Worm (Caenorhabditis elegans) whole organism, midembryonic: ENCODE measurements around the gene C07G3.10.

Source experiments
- T22C8.4 ChIP-seq: fragments of 200-800 bp; sonication (Bioruptor generic); IDR thresholded peaks from 2 replicates; pipeline ENCODE4 v1.3.6; 2022; ENCODE audit warnings: missing genetic modification characterization, missing compliant biosample characterization
- cog-1 ChIP-seq: sonication (generic microtip); optimal IDR thresholded peaks from 2 replicates; lab custom pipeline; 2016; ENCODE audit warnings: missing genetic modification characterization, missing compliant biosample characterization
- flt-1 ChIP-seq: fragments of 200-800 bp; sonication (Bioruptor generic); IDR thresholded peaks from 2 replicates; pipeline ENCODE4 v1.3.6; 2022; ENCODE audit warnings: missing genetic modification characterization, missing compliant biosample characterization
- klf-2 ChIP-seq: fragments of 200-800 bp; sonication (Bioruptor generic); conservative IDR thresholded peaks from 2 replicates; pipeline ENCODE4 v1.3.6; 2022; ENCODE audit warnings: missing genetic modification reagents, missing genetic modification characterization, missing compliant biosample characterization
- med-1 ChIP-seq: sonication (generic microtip); optimal IDR thresholded peaks from 2 replicates; lab custom pipeline; 2017; ENCODE audit warnings: missing genetic modification characterization, mild to moderate bottlenecking, missing compliant biosample characterization, antibody characterized with exemption, missing genetic modification reagents; ENCODE audit not compliant: insufficient read depth
- ref-1 ChIP-seq: fragments of 200-800 bp; sonication (Bioruptor generic); conservative IDR thresholded peaks from 2 replicates; pipeline ENCODE4 v1.3.6; 2022; ENCODE audit warnings: missing genetic modification reagents, missing genetic modification characterization, missing compliant biosample characterization
- tab-1 ChIP-seq: fragments of 200-800 bp; sonication (Bioruptor generic); IDR thresholded peaks from 2 replicates; pipeline ENCODE4 v1.3.6; 2022; ENCODE audit warnings: missing genetic modification characterization, missing compliant biosample characterization
- ztf-23 ChIP-seq: fragments of 200-800 bp; sonication (Bioruptor generic); IDR thresholded peaks from 2 replicates; pipeline ENCODE4 v1.3.6; 2022; ENCODE audit warnings: missing genetic modification reagents, missing genetic modification characterization, missing compliant biosample characterization
- ztf-29 ChIP-seq: fragments of 200-800 bp; sonication (Bioruptor generic); IDR thresholded peaks from 2 replicates; pipeline ENCODE4 v1.3.6; 2022; ENCODE audit warnings: missing genetic modification reagents, missing genetic modification characterization, missing compliant biosample characterization

C07G3.10 gene

ce11 chrV:3530403-3530802 lies 28.3 kb downstream of the C07G3.10 start, which contains the start of gene srbc-66:
Gene srbc-66 (plus strand): TSS chrV:3530703.
- no peak for TF ChIP-seq T22C8.4 (GFP tag; lab: Robert Waterston, UW)
- no peak for TF ChIP-seq cog-1
- TF ChIP-seq flt-1 (GFP tag; lab: Robert Waterston, UW) = no peak
- TF ChIP-seq ref-1 = no peak
- no peak for TF ChIP-seq klf-2 (GFP tag; lab: Robert Waterston, UW)
- TF ChIP-seq med-1 (GFP tag; lab: Kevin White, UChicago) = no peak
- TF ChIP-seq ztf-29 (GFP tag; lab: Robert Waterston, UW) = no peak
- no peak for TF ChIP-seq tab-1 (GFP tag; lab: Robert Waterston, UW)
- no peak for TF ChIP-seq ztf-23

ce11 chrV:3535260-3535659 lies 33.2 kb downstream of the C07G3.10 start, which contains the start of gene nhr-221:
Gene nhr-221 (minus strand): TSS chrV:3535360.
- TF ChIP-seq flt-1 (GFP tag; lab: Robert Waterston, UW) (no peak), med-1 (GFP tag; lab: Kevin White, UChicago) (no peak), klf-2 (GFP tag; lab: Robert Waterston, UW) (no peak), tab-1 (GFP tag; lab: Robert Waterston, UW) (no peak), ztf-23 (no peak), T22C8.4 (GFP tag; lab: Robert Waterston, UW) (no peak), ref-1 (no peak), ztf-29 (GFP tag; lab: Robert Waterston, UW) (no peak), cog-1 (no peak)

ce11 chrV:3538307-3538706 lies 36.2 kb downstream of the C07G3.10 start, which contains the start of gene nhr-93:
Gene nhr-93 (minus strand): TSS chrV:3538407.
- TF ChIP-seq ztf-23 (no peak), klf-2 (GFP tag; lab: Robert Waterston, UW) (no peak), ref-1 (no peak), cog-1 (no peak), med-1 (GFP tag; lab: Kevin White, UChicago) (no peak), ztf-29 (GFP tag; lab: Robert Waterston, UW) (no peak), T22C8.4 (GFP tag; lab: Robert Waterston, UW) (no peak), flt-1 (GFP tag; lab: Robert Waterston, UW) (no peak), tab-1 (GFP tag; lab: Robert Waterston, UW) (no peak)

ce11 chrV:3541117-3541516 lies 39.0 kb downstream of the C07G3.10 start, which contains the start of gene srbc-67:
Gene srbc-67 (minus strand): TSS chrV:3541217.
- TF ChIP-seq med-1 (GFP tag; lab: Kevin White, UChicago) (no peak), ref-1 (no peak), ztf-23 (no peak), T22C8.4 (GFP tag; lab: Robert Waterston, UW) (no peak), cog-1 (no peak), klf-2 (GFP tag; lab: Robert Waterston, UW) (no peak), flt-1 (GFP tag; lab: Robert Waterston, UW) (no peak), tab-1 (GFP tag; lab: Robert Waterston, UW) (no peak), ztf-29 (GFP tag; lab: Robert Waterston, UW) (no peak)

- no peak for TF ChIP-seq cog-1
- no peak for TF ChIP-seq T22C8.4 (GFP tag; lab: Robert Waterston, UW)
- no peak for TF ChIP-seq flt-1 (GFP tag; lab: Robert Waterston, UW)
- no peak for TF ChIP-seq med-1 (GFP tag; lab: Kevin White, UChicago)
- no peak for TF ChIP-seq ztf-23
- TF ChIP-seq ref-1 = no peak
- TF ChIP-seq tab-1 (GFP tag; lab: Robert Waterston, UW) = no peak
- no peak for TF ChIP-seq ztf-29 (GFP tag; lab: Robert Waterston, UW)
- TF ChIP-seq klf-2 (GFP tag; lab: Robert Waterston, UW) = no peak
Measured at ce11 chrV:3543344-3543743, 41.2 kb downstream of the C07G3.10 start, which contains the start of gene nhr-222. Gene nhr-222 (minus strand): TSS chrV:3543444.

ce11 chrV:3546517-3546916 lies 44.4 kb downstream of the C07G3.10 start, which contains the start of gene srbc-68:
Gene srbc-68 (minus strand): TSS chrV:3546617.
- TF ChIP-seq klf-2 (GFP tag; lab: Robert Waterston, UW) (no peak), cog-1 (no peak), tab-1 (GFP tag; lab: Robert Waterston, UW) (no peak), ref-1 (no peak), med-1 (GFP tag; lab: Kevin White, UChicago) (no peak), flt-1 (GFP tag; lab: Robert Waterston, UW) (no peak), ztf-23 (no peak), ztf-29 (GFP tag; lab: Robert Waterston, UW) (no peak), T22C8.4 (GFP tag; lab: Robert Waterston, UW) (no peak)

ce11 chrV:3548798-3549197 lies 46.7 kb downstream of the C07G3.10 start, which contains the start of gene srw-130:
Gene srw-130 (minus strand): TSS chrV:3548898.
- TF ChIP-seq cog-1 (no peak), flt-1 (GFP tag; lab: Robert Waterston, UW) (no peak), T22C8.4 (GFP tag; lab: Robert Waterston, UW) (no peak), ref-1 (no peak), klf-2 (GFP tag; lab: Robert Waterston, UW) (no peak), ztf-29 (GFP tag; lab: Robert Waterston, UW) (no peak), tab-1 (GFP tag; lab: Robert Waterston, UW) (no peak)

- TF ChIP-seq med-1 (GFP tag; lab: Kevin White, UChicago) (no peak), flt-1 (GFP tag; lab: Robert Waterston, UW) (no peak), tab-1 (GFP tag; lab: Robert Waterston, UW) (no peak), ztf-23 (no peak), ref-1 (no peak), ztf-29 (GFP tag; lab: Robert Waterston, UW) (no peak), cog-1 (no peak)
Measured at ce11 chrV:3549553-3549952, 47.4 kb downstream of the C07G3.10 start, which contains the start of gene sri-21. Gene sri-21 (plus strand): TSS chrV:3549853.

- TF ChIP-seq flt-1 (GFP tag; lab: Robert Waterston, UW) (no peak), cog-1 (no peak), T22C8.4 (GFP tag; lab: Robert Waterston, UW) (no peak), tab-1 (GFP tag; lab: Robert Waterston, UW) (no peak), ref-1 (no peak), med-1 (GFP tag; lab: Kevin White, UChicago) (no peak), klf-2 (GFP tag; lab: Robert Waterston, UW) (no peak), ztf-23 (no peak), ztf-29 (GFP tag; lab: Robert Waterston, UW) (no peak)
Measured at ce11 chrV:3551765-3552164, 49.7 kb downstream of the C07G3.10 start, which contains the start of gene grl-28. Gene grl-28 (minus strand): TSS chrV:3551865.
